Fruit fly (Drosophila melanogaster): ENCODE results near the gene Noc2.

The Noc2 gene

DNA sequence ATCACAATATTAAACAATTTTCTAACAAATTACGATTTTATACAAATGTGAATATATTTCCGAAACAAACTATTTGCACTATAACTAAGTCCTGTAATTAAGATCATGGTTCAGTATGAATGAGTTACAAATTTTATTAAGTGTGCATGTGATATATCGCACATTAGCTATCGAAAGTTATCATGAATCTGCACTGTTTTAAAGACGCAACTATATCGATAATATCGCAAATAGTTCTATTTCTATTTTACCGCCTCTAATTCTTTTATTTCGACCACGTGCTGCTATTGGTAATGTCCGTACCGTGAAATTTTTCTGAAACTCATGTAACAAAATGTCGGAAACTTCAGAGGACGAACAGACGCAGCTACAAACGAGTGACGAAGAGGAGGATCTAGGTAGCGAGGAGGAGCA lies 20.5 kb upstream of the Noc2 start, which contains the start of gene pths (continued):
- TF ChIP-seq Hr38 (GFP tag; optimal IDR thresholded peaks at IDR 0.05) (no peak), dac (GFP tag; optimal IDR thresholded peaks at IDR 0.05) (no peak), CG16779 (tag; optimal IDR thresholded peaks at IDR 0.05) (no peak)

DNA sequence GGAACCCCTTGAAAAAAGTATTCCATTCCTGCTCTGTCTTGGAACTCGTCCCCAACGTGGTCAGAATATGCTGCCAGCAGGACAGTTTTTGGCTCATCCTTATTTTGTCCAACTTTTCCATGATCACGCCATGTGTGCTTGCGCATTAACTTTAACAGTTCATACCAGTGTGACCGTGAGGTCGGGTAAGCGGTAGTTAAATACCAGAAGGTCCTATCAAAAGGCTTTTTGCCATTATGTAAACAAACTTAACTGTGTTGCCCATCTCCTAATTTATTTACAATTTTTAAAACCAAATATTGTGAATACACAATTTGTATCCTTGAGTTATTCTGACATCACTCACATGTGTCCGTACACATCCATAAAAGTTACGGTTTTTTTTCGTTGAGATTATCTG lies 15.2 kb upstream of the Noc2 start, which contains the start of gene del:
Gene del, minus strand, starts transcription at position 305 of the 400 bp plus-strand sequence.
- TF ChIP-seq CG6163 (GFP tag; IDR thresholded peaks at IDR 0.05) (no peak), ss (GFP tag; optimal IDR thresholded peaks at IDR 0.05) (no peak), dsx (GFP tag; optimal IDR thresholded peaks at IDR 0.05; ENCODE audit: poor library complexity, severe bottlenecking) (no peak), vri (GFP tag; optimal IDR thresholded peaks at IDR 0.05) (no peak), Hr4 (GFP tag; optimal IDR thresholded peaks at IDR 0.05) (no peak), CG31627 (GFP tag; optimal IDR thresholded peaks at IDR 0.05) (no peak), Eip93F (GFP tag; optimal IDR thresholded peaks at IDR 0.05) (no peak), Sox15 (GFP tag; optimal IDR thresholded peaks at IDR 0.05) (no peak), CG34406 (GFP tag; optimal IDR thresholded peaks at IDR 0.05) (no peak), CG8319 (GFP tag; optimal IDR thresholded peaks at IDR 0.05) (no peak), Gug (GFP tag; IDR thresholded peaks at IDR 0.05) (no peak), fkh (GFP tag; optimal IDR thresholded peaks at IDR 0.05) (no peak), CG3919 (GFP tag; optimal IDR thresholded peaks at IDR 0.05) (no peak), achi (GFP tag; optimal IDR thresholded peaks at IDR 0.05) (no peak), acj6 (GFP tag; optimal IDR thresholded peaks at IDR 0.05) (no peak), Ets96B (tag; optimal IDR thresholded peaks at IDR 0.05) (no peak), OdsH (GFP tag; optimal IDR thresholded peaks at IDR 0.05) (no peak), eg (GFP tag; IDR thresholded peaks at IDR 0.05) (no peak)

DNA sequence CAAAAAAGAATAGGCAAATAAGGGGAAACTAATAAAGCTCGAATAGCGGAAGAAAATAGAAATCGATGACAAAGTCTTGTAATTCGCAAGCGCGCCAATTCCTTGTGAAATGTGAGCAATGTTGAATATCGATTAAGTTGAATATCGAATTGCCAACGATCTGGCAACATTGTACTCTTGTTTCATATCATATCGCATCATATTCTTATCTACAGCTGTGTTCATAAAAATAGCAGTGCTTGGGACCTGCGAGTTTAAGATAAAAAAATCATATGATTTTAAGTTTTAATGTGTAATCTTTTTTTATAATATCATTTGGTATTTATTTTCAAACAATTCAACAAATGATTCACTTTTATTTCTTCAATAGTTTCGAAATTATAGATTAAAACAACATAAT lies 14.4 kb upstream of the Noc2 start:
- TF ChIP-seq svp (GFP tag) (no peak), Sox14 (GFP tag; optimal IDR thresholded peaks at IDR 0.05) (no peak), vri (GFP tag; optimal IDR thresholded peaks at IDR 0.05) (no peak), lz (GFP tag; optimal IDR thresholded peaks at IDR 0.05) (peak; percentile 35), CG15336 (GFP tag; IDR thresholded peaks at IDR 0.05) (peak; percentile 71), pdm3 (GFP tag; optimal IDR thresholded peaks at IDR 0.05) (no peak), OdsH (GFP tag; optimal IDR thresholded peaks at IDR 0.05) (no peak), CG10631 (GFP tag; optimal IDR thresholded peaks at IDR 0.05) (peak; percentile 40), CG3032 (tag; optimal IDR thresholded peaks at IDR 0.05) (peak; percentile 35), eg (GFP tag; IDR thresholded peaks at IDR 0.05) (no peak), CG11294 (GFP tag; IDR thresholded peaks at IDR 0.05) (no peak), dac (GFP tag; optimal IDR thresholded peaks at IDR 0.05) (no peak), esn (GFP tag; optimal IDR thresholded peaks at IDR 0.05) (peak; percentile 43), net (GFP tag; optimal IDR thresholded peaks at IDR 0.05) (no peak), cyc (GFP tag; optimal IDR thresholded peaks at IDR 0.05) (peak; percentile 16), Blimp-1 (GFP tag; optimal IDR thresholded peaks at IDR 0.05) (no peak), Eip75B (GFP tag; optimal IDR thresholded peaks at IDR 0.05) (no peak), Eip93F (GFP tag; optimal IDR thresholded peaks at IDR 0.05) (no peak), CG31627 (GFP tag; optimal IDR thresholded peaks at IDR 0.05) (peak; percentile 27), CG4318 (GFP tag; optimal IDR thresholded peaks at IDR 0.05) (no peak), CG6276 (GFP tag; optimal IDR thresholded peaks at IDR 0.05) (no peak), CG9139 (GFP tag; optimal IDR thresholded peaks at IDR 0.05) (no peak), fkh (GFP tag; optimal IDR thresholded peaks at IDR 0.05) (no peak), CG6792 (GFP tag; optimal IDR thresholded peaks at IDR 0.05) (no peak), Sox15 (GFP tag; optimal IDR thresholded peaks at IDR 0.05) (no peak), CG8632 (GFP tag; optimal IDR thresholded peaks at IDR 0.05) (no peak), achi (GFP tag; optimal IDR thresholded peaks at IDR 0.05) (no peak), Hr39 (GFP tag; optimal IDR thresholded peaks at IDR 0.05) (no peak), fd59A (GFP tag; optimal IDR thresholded peaks at IDR 0.05) (no peak), Sox102F (GFP tag; optimal IDR thresholded peaks at IDR 0.05) (no peak), dsx (GFP tag; optimal IDR thresholded peaks at IDR 0.05; ENCODE audit: poor library complexity, severe bottlenecking) (no peak), CG11762 (GFP tag; optimal IDR thresholded peaks at IDR 0.05; ENCODE audit: insufficient read depth) (no peak), Ets96B (tag; optimal IDR thresholded peaks at IDR 0.05) (peak; percentile 53), Hr38 (GFP tag; optimal IDR thresholded peaks at IDR 0.05) (no peak), fd85E (GFP tag; optimal IDR thresholded peaks at IDR 0.05) (no peak), CG6163 (GFP tag; IDR thresholded peaks at IDR 0.05) (peak; percentile 71; the same call in 2 of the 3 replicates), acj6 (GFP tag; optimal IDR thresholded peaks at IDR 0.05) (peak; percentile 20), ss (GFP tag; optimal IDR thresholded peaks at IDR 0.05) (no peak), topi (GFP tag; optimal IDR thresholded peaks at IDR 0.05) (peak; percentile 33), CG10669 (GFP tag; optimal IDR thresholded peaks at IDR 0.05) (no peak)

Data from whole organism, prepupa.